Fruit fly (Drosophila melanogaster) whole organism, embryonic: ENCODE results near the gene hang.
A peak's percentile ranks its signal among the peaks of the same experiment; 100 is the strongest.

Source experiments
- Aef1 ChIP-seq: fragments of 200-800 bp; sonication (Bioruptor generic); IDR thresholded peaks from 3 replicates; pipeline ENCODE4 v1.3.6; 2022; ENCODE audit warnings: missing biosample characterization, missing genetic modification characterization
- B-H1 ChIP-seq: fragments of 200-800 bp; sonication (Bioruptor generic); IDR thresholded peaks from 3 replicates; pipeline ENCODE4 v1.3.6; 2022; ENCODE audit warnings: missing biosample characterization, missing genetic modification characterization
- CG10147 ChIP-seq: fragments of 200-800 bp; sonication (Bioruptor generic); optimal IDR thresholded peaks from 2 replicates; lab custom pipeline; 2019; ENCODE audit warnings: missing biosample characterization, mild to moderate bottlenecking, missing genetic modification characterization, moderate library complexity
- CG10209 ChIP-seq: fragments of 200-800 bp; sonication (Bioruptor generic); optimal IDR thresholded peaks from 3 replicates; lab custom pipeline; 2017; ENCODE audit warnings: missing biosample characterization, mild to moderate bottlenecking, missing genetic modification characterization, missing genetic modification reagents
- CG10979 ChIP-seq: fragments of 200-800 bp; sonication (Bioruptor generic); optimal IDR thresholded peaks from 2 replicates; lab custom pipeline; 2018; ENCODE audit warnings: missing biosample characterization, mild to moderate bottlenecking, missing genetic modification characterization, moderate library complexity
- CG11695 ChIP-seq: fragments of 200-800 bp; sonication (Bioruptor generic); IDR thresholded peaks from 3 replicates; pipeline ENCODE4 v1.3.6; 2022; ENCODE audit warnings: missing biosample characterization, missing genetic modification characterization
- CG11696 ChIP-seq: fragments of 200-800 bp; sonication (Bioruptor generic); IDR thresholded peaks from 2 replicates; pipeline ENCODE4 v1.3.6; 2022; ENCODE audit warnings: missing biosample characterization, missing genetic modification characterization
- CG1233 ChIP-seq: fragments of 200-800 bp; sonication (Bioruptor generic); optimal IDR thresholded peaks from 4 replicates; lab custom pipeline; 2018; ENCODE audit warnings: missing biosample characterization, mild to moderate bottlenecking, missing genetic modification characterization
- CG13123 ChIP-seq: fragments of 200-800 bp; sonication (Bioruptor generic); optimal IDR thresholded peaks from 2 replicates; lab custom pipeline; 2016; ENCODE audit warnings: missing biosample characterization, missing genetic modification characterization
- CG17361 ChIP-seq: fragments of 200-800 bp; sonication (Bioruptor generic); IDR thresholded peaks from 3 replicates; pipeline ENCODE4 v1.3.6; 2022; ENCODE audit warnings: missing biosample characterization, missing genetic modification characterization
- CG17385 ChIP-seq: fragments of 200-800 bp; sonication (Bioruptor generic); optimal IDR thresholded peaks from 3 replicates; lab custom pipeline; 2018; ENCODE audit warnings: missing biosample characterization, mild to moderate bottlenecking, missing genetic modification characterization
- CG1832 ChIP-seq: fragments of 200-800 bp; sonication (Bioruptor generic); optimal IDR thresholded peaks from 2 replicates; lab custom pipeline; 2017; ENCODE audit warnings: missing biosample characterization, mild to moderate bottlenecking, missing genetic modification characterization, inconsistent platforms
- CG18476 ChIP-seq: fragments of 200-800 bp; sonication (Bioruptor generic); optimal IDR thresholded peaks from 2 replicates; lab custom pipeline; 2016; ENCODE audit warnings: missing biosample characterization, mild to moderate bottlenecking, missing genetic modification characterization
- CG31224 ChIP-seq: fragments of 200-800 bp; sonication (Bioruptor generic); IDR thresholded peaks from 2 replicates; pipeline ENCODE4 v1.3.6; 2022; ENCODE audit warnings: missing biosample characterization, missing genetic modification characterization
- CG31365 ChIP-seq: fragments of 200-800 bp; sonication (Bioruptor generic); optimal IDR thresholded peaks from 2 replicates; lab custom pipeline; 2018; ENCODE audit warnings: missing biosample characterization, mild to moderate bottlenecking, missing genetic modification characterization
- CG3995 ChIP-seq: fragments of 200-800 bp; sonication (Bioruptor generic); optimal IDR thresholded peaks from 3 replicates; lab custom pipeline; 2016; ENCODE audit warnings: missing biosample characterization, missing genetic modification characterization
- CG42726 ChIP-seq: fragments of 200-800 bp; sonication (Bioruptor generic); IDR thresholded peaks from 2 replicates; pipeline ENCODE4 v1.3.6; 2022; ENCODE audit warnings: missing biosample characterization, missing genetic modification characterization; ENCODE audit not compliant: partially characterized antibody
- CG4424 ChIP-seq: fragments of 200-800 bp; sonication (Bioruptor generic); optimal IDR thresholded peaks from 3 replicates; lab custom pipeline; 2016; ENCODE audit warnings: missing biosample characterization, missing genetic modification characterization
- CG7372 ChIP-seq: fragments of 200-800 bp; sonication (Bioruptor generic); IDR thresholded peaks from 2 replicates; pipeline ENCODE4 v1.3.6; 2022; ENCODE audit warnings: missing biosample characterization, missing genetic modification characterization
- CG7786 ChIP-seq: fragments of 200-800 bp; sonication (Bioruptor generic); optimal IDR thresholded peaks from 2 replicates; lab custom pipeline; 2016; ENCODE audit warnings: missing biosample characterization, missing genetic modification characterization
- CG9215 ChIP-seq: fragments of 200-800 bp; sonication (Bioruptor generic); IDR thresholded peaks from 2 replicates; pipeline ENCODE4 v1.3.6; 2022; ENCODE audit warnings: missing biosample characterization, missing genetic modification characterization
- CG9437 ChIP-seq: fragments of 200-800 bp; sonication (Bioruptor generic); optimal IDR thresholded peaks from 2 replicates; lab custom pipeline; 2018; ENCODE audit warnings: missing biosample characterization, mild to moderate bottlenecking, missing genetic modification characterization
- CG9609 ChIP-seq: fragments of 200-800 bp; sonication (Bioruptor generic); optimal IDR thresholded peaks from 3 replicates; lab custom pipeline; 2016; ENCODE audit warnings: missing biosample characterization, missing genetic modification characterization
- Fer1 ChIP-seq: fragments of 200-800 bp; sonication (Bioruptor generic); optimal IDR thresholded peaks from 2 replicates; lab custom pipeline; 2017; ENCODE audit warnings: missing biosample characterization, mild to moderate bottlenecking, missing genetic modification characterization
- H15 ChIP-seq: fragments of 200-800 bp; sonication (Bioruptor generic); IDR thresholded peaks from 3 replicates; pipeline ENCODE4 v1.3.6; 2022; ENCODE audit warnings: missing biosample characterization, missing genetic modification characterization
- Hey ChIP-seq: fragments of 200-800 bp; sonication (Bioruptor generic); optimal IDR thresholded peaks from 3 replicates; lab custom pipeline; 2018; ENCODE audit warnings: missing biosample characterization, mild to moderate bottlenecking, missing genetic modification characterization
- HmgZ ChIP-seq: fragments of 200-800 bp; sonication (Bioruptor generic); optimal IDR thresholded peaks from 2 replicates; lab custom pipeline; 2018; ENCODE audit warnings: missing biosample characterization, mild to moderate bottlenecking, missing genetic modification characterization
- Hr78 ChIP-seq, 2 experiments: fragments of 200-800 bp in 1 of 2; fragments of >200 bp in 1 of 2; sonication (Bioruptor generic) in 1 of 2; optimal IDR thresholded peaks; 2 replicates each; lab custom pipeline; 2017 to 2019; ENCODE audit warnings: missing biosample characterization in 2 of 2, missing genetic modification characterization in 2 of 2, mild to moderate bottlenecking in 1 of 2, moderate library complexity in 1 of 2
- Mad ChIP-seq: fragments of 200-800 bp; sonication (Bioruptor generic); optimal IDR thresholded peaks from 2 replicates; lab custom pipeline; 2016; ENCODE audit warnings: missing biosample characterization, missing genetic modification characterization
- Max ChIP-seq: fragments of 200-800 bp; sonication (Bioruptor generic); optimal IDR thresholded peaks from 2 replicates; lab custom pipeline; 2016; ENCODE audit warnings: missing biosample characterization, mild to moderate bottlenecking, missing genetic modification characterization
- Mes4 ChIP-seq: fragments of 200-800 bp; sonication (Bioruptor generic); optimal IDR thresholded peaks from 2 replicates; lab custom pipeline; 2016; ENCODE audit warnings: missing biosample characterization, missing genetic modification characterization
- NFAT ChIP-seq: fragments of 200-800 bp; sonication (Bioruptor generic); IDR thresholded peaks from 2 replicates; pipeline ENCODE4 v1.3.6; 2022; ENCODE audit warnings: missing biosample characterization, missing genetic modification characterization
- Pdp1 ChIP-seq, 2 experiments: fragments of 200-800 bp; sonication (Bioruptor generic); optimal IDR thresholded peaks; 3 replicates each; lab custom pipeline; 2016; ENCODE audit warnings: missing biosample characterization in 2 of 2, missing genetic modification characterization in 2 of 2, mild to moderate bottlenecking in 1 of 2, moderate library complexity in 1 of 2
- Ravus ChIP-seq: fragments of 200-800 bp; sonication (Bioruptor generic); IDR thresholded peaks from 2 replicates; pipeline ENCODE4 v1.3.6; 2022; ENCODE audit warnings: missing biosample characterization, missing genetic modification characterization
- Rx ChIP-seq: fragments of 200-800 bp; sonication (Bioruptor generic); IDR thresholded peaks from 2 replicates; pipeline ENCODE4 v1.3.6; 2022; ENCODE audit warnings: missing biosample characterization, missing genetic modification characterization
- cad ChIP-seq: fragments of >200 bp; optimal IDR thresholded peaks from 2 replicates; lab custom pipeline; 2017; ENCODE audit warnings: missing biosample characterization, missing genetic modification characterization
- cas ChIP-seq: fragments of 200-800 bp; sonication (Bioruptor generic); IDR thresholded peaks from 2 replicates; pipeline ENCODE4 v1.3.6; 2022; ENCODE audit warnings: missing biosample characterization, missing genetic modification characterization
- ems ChIP-seq: fragments of 200-800 bp; sonication (Bioruptor generic); optimal IDR thresholded peaks from 3 replicates; lab custom pipeline; 2016; ENCODE audit warnings: missing biosample characterization, missing genetic modification characterization
- fu2 ChIP-seq: fragments of 200-800 bp; sonication (Bioruptor generic); optimal IDR thresholded peaks from 2 replicates; lab custom pipeline; 2016; ENCODE audit warnings: missing biosample characterization, missing genetic modification characterization
- ham ChIP-seq: fragments of 200-800 bp; sonication (Bioruptor generic); IDR thresholded peaks from 2 replicates; pipeline ENCODE4 v1.3.6; 2022; ENCODE audit warnings: missing biosample characterization, missing genetic modification characterization
- lab ChIP-seq: fragments of 200-800 bp; sonication (Bioruptor generic); optimal IDR thresholded peaks from 3 replicates; lab custom pipeline; 2017; ENCODE audit warnings: missing biosample characterization, missing genetic modification characterization, mild to moderate bottlenecking, moderate library complexity, missing genetic modification reagents
- lbe ChIP-seq: fragments of 200-800 bp; sonication (Bioruptor generic); optimal IDR thresholded peaks from 2 replicates; lab custom pipeline; 2016; ENCODE audit warnings: missing biosample characterization, mild to moderate bottlenecking, missing genetic modification characterization
- lmd ChIP-seq: fragments of 200-800 bp; sonication (Bioruptor generic); IDR thresholded peaks from 2 replicates; pipeline ENCODE4 v1.3.6; 2022; ENCODE audit warnings: missing biosample characterization, missing genetic modification characterization
- maf-S ChIP-seq: fragments of 200-800 bp; sonication (Bioruptor generic); optimal IDR thresholded peaks from 2 replicates; lab custom pipeline; 2016; ENCODE audit warnings: missing biosample characterization, missing genetic modification characterization
- mam ChIP-seq: fragments of 200-800 bp; sonication (Bioruptor generic); optimal IDR thresholded peaks from 3 replicates; lab custom pipeline; 2016; ENCODE audit warnings: missing biosample characterization, missing genetic modification characterization
- run ChIP-seq: fragments of 200-800 bp; sonication (Bioruptor generic); optimal IDR thresholded peaks from 3 replicates; lab custom pipeline; 2018; ENCODE audit warnings: missing biosample characterization, mild to moderate bottlenecking, missing genetic modification characterization
- sima ChIP-seq: fragments of 200-800 bp; sonication (Bioruptor generic); optimal IDR thresholded peaks from 2 replicates; lab custom pipeline; 2016; ENCODE audit warnings: missing biosample characterization, missing genetic modification characterization
- sqz ChIP-seq: fragments of 200-800 bp; sonication (Bioruptor generic); optimal IDR thresholded peaks from 3 replicates; lab custom pipeline; 2018; ENCODE audit warnings: missing biosample characterization, mild to moderate bottlenecking, missing genetic modification characterization
- stwl ChIP-seq: fragments of 200-800 bp; sonication (Bioruptor generic); optimal IDR thresholded peaks from 3 replicates; lab custom pipeline; 2018; ENCODE audit warnings: missing biosample characterization, mild to moderate bottlenecking, missing genetic modification characterization, moderate library complexity
- tup ChIP-seq: fragments of 200-800 bp; sonication (Bioruptor generic); optimal IDR thresholded peaks from 2 replicates; lab custom pipeline; 2016; ENCODE audit warnings: missing biosample characterization, mild to moderate bottlenecking, missing genetic modification characterization, moderate library complexity

The hang gene

dm6 chrX:16403811-16404420 lies 18.7 kb upstream of the hang start (continued):
- TF ChIP-seq Rx (GFP tag; lab: Robert Waterston, UW) (peak; percentile 63), CG9609 (peak; percentile 35), CG10979 (tag; lab: Kevin White, UChicago) (peak; percentile 59), CG9437 (peak; percentile 55), CG31365 (tag; lab: Kevin White, UChicago) (peak; percentile 47), stwl (tag; lab: Kevin White, UChicago) (no peak), CG10209 (GFP tag; lab: Kevin White, UChicago) (peak; percentile 82), CG11695 (GFP tag; lab: Robert Waterston, UW) (peak; percentile 80; the same call in 2 of the 3 replicates), Mes4 (peak; percentile 17), Hey (peak; percentile 55), sima (GFP tag; lab: Kevin White, UChicago) (no peak), Hr78 (GFP tag; optimal IDR thresholded peaks at IDR 0.05; lab: Kevin White, UChicago) (peak in 1 of 2 experiments; percentile 8), CG11696 (GFP tag; lab: Robert Waterston, UW) (0 out of 2 replicates have a peak, but pooled peaks have one; percentile 33), cad (GFP tag; lab: Kevin White, UChicago) (no peak), Max (GFP tag; lab: Kevin White, UChicago) (peak; percentile 77), CG31224 (GFP tag; lab: Robert Waterston, UW) (0 out of 2 replicates have a peak, but pooled peaks have one; percentile 53), H15 (GFP tag; lab: Robert Waterston, UW) (peak; percentile 65), sqz (GFP tag; lab: Kevin White, UChicago) (no peak), CG4424 (GFP tag; lab: Kevin White, UChicago) (peak; percentile 66), CG18476 (GFP tag; lab: Kevin White, UChicago) (peak; percentile 68), ham (GFP tag; lab: Robert Waterston, UW) (no peak), CG7372 (GFP tag; lab: Robert Waterston, UW) (0 out of 2 replicates have a peak, but pooled peaks have one; percentile 26), CG1832 (GFP tag; lab: Kevin White, UChicago) (no peak), cas (GFP tag; lab: Robert Waterston, UW) (no peak), Fer1 (GFP tag; lab: Kevin White, UChicago) (peak; percentile 85), mam (GFP tag; lab: Kevin White, UChicago) (peak; percentile 75), ems (GFP tag; lab: Kevin White, UChicago) (peak; percentile 62), CG7786 (peak; percentile 31), B-H1 (GFP tag; lab: Robert Waterston, UW) (peak; percentile 64; the same call in 2 of the 3 replicates), HmgZ (tag; lab: Kevin White, UChicago) (peak; percentile 81), maf-S (GFP tag; lab: Kevin White, UChicago) (peak; percentile 45), lmd (peak; percentile 81), tup (GFP tag; lab: Kevin White, UChicago) (peak; percentile 37), NFAT (peak; percentile 52), CG42726 (GFP tag; lab: Robert Waterston, UW) (no peak), Aef1 (GFP tag; lab: Robert Waterston, UW) (peak; percentile 73), Mad (peak; percentile 62), Pdp1 (GFP tag; optimal IDR thresholded peaks at IDR 0.05; lab: Kevin White, UChicago) (peak; percentile 60 to 71), Ravus (GFP tag; lab: Robert Waterston, UW) (peak; percentile 42; the same call in 1 of the 2 replicates), CG3995 (peak; percentile 7), CG9215 (GFP tag; lab: Robert Waterston, UW) (peak; percentile 27; the same call in 1 of the 2 replicates), CG17361 (no peak; the same call in 2 of the 3 replicates), CG10147 (no peak), lab (GFP tag; lab: Kevin White, UChicago) (peak; percentile 91), lbe (peak; percentile 4), CG1233 (GFP tag; lab: Kevin White, UChicago) (peak; percentile 60), CG17385 (peak; percentile 68), fu2 (peak; percentile 12), run (tag; lab: Kevin White, UChicago) (peak; percentile 61), CG13123 (GFP tag; lab: Kevin White, UChicago) (no peak)
